Worm (Caenorhabditis elegans) whole organism, L2 larva: ENCODE measurements around the gene F41H10.5.
A peak's percentile ranks its signal among the peaks of the same experiment; 100 is the strongest.

ENCODE experiments used
- C34F6.9 ChIP-seq: fragments of 150-350 bp; optimal IDR thresholded peaks from 2 replicates; lab custom pipeline; 2014; ENCODE audit warnings: missing biosample characterization, missing genetic modification characterization
- F13H6.1 ChIP-seq: sonication (generic microtip); optimal IDR thresholded peaks from 2 replicates; lab custom pipeline; 2016; ENCODE audit warnings: missing genetic modification characterization, missing compliant biosample characterization
- R02D3.7 ChIP-seq: fragments of 150-350 bp; optimal IDR thresholded peaks from 2 replicates; lab custom pipeline; 2014; ENCODE audit warnings: missing biosample characterization, missing genetic modification characterization
- Y55F3AM.14 ChIP-seq: fragments of 200-800 bp; sonication (Bioruptor generic); optimal IDR thresholded peaks from 2 replicates; lab custom pipeline; 2018; ENCODE audit warnings: mild to moderate bottlenecking, missing genetic modification characterization, missing compliant biosample characterization
- ZK546.5 ChIP-seq: sonication (generic microtip); optimal IDR thresholded peaks from 2 replicates; lab custom pipeline; 2017; ENCODE audit warnings: missing biosample characterization, missing genetic modification characterization
- aly-2 ChIP-seq: fragments of 150-350 bp; optimal IDR thresholded peaks from 2 replicates; lab custom pipeline; 2014; ENCODE audit warnings: missing biosample characterization, missing genetic modification characterization
- ama-1 ChIP-seq: fragments of 150-350 bp; optimal IDR thresholded peaks from 2 replicates; lab custom pipeline; 2018; ENCODE audit warnings: inconsistent platforms
- blmp-1 ChIP-seq: sonication (generic microtip); optimal IDR thresholded peaks from 2 replicates; lab custom pipeline; 2017; ENCODE audit warnings: missing genetic modification characterization, mild to moderate bottlenecking, missing compliant biosample characterization, antibody characterized with exemption, moderate library complexity; ENCODE audit not compliant: insufficient read depth
- ceh-16 ChIP-seq: fragments of 150-350 bp; optimal IDR thresholded peaks from 2 replicates; lab custom pipeline; 2014; ENCODE audit warnings: missing biosample characterization, missing genetic modification characterization
- crh-2 ChIP-seq: sonication (generic microtip); optimal IDR thresholded peaks from 2 replicates; lab custom pipeline; 2017; ENCODE audit warnings: missing biosample characterization, missing genetic modification characterization
- dmd-4 ChIP-seq: sonication (generic microtip); optimal IDR thresholded peaks from 2 replicates; lab custom pipeline; 2017; ENCODE audit warnings: missing biosample characterization, missing genetic modification characterization
- egl-27 ChIP-seq: sonication (generic microtip); optimal IDR thresholded peaks from 3 replicates; lab custom pipeline; 2017; ENCODE audit warnings: missing biosample characterization, missing genetic modification reagents, missing genetic modification characterization
- elt-1 ChIP-seq: fragments of 150-350 bp; optimal IDR thresholded peaks from 2 replicates; lab custom pipeline; 2014; ENCODE audit warnings: missing biosample characterization, missing genetic modification characterization
- elt-3 ChIP-seq: sonication (generic microtip); optimal IDR thresholded peaks from 2 replicates; lab custom pipeline; 2017; ENCODE audit warnings: missing biosample characterization, missing genetic modification characterization
- fos-1 ChIP-seq: fragments of 150-350 bp; optimal IDR thresholded peaks from 2 replicates; lab custom pipeline; 2014; ENCODE audit warnings: missing biosample characterization, missing genetic modification characterization
- gmeb-1 ChIP-seq: fragments of 150-350 bp; optimal IDR thresholded peaks from 2 replicates; lab custom pipeline; 2014; ENCODE audit warnings: missing biosample characterization, missing genetic modification characterization
- lin-11 ChIP-seq: fragments of 150-350 bp; sonication (generic microtip); optimal IDR thresholded peaks from 2 replicates; lab custom pipeline; 2014; ENCODE audit warnings: missing biosample characterization, missing genetic modification characterization, inconsistent platforms, mixed read lengths
- lin-13 ChIP-seq: fragments of 150-350 bp; optimal IDR thresholded peaks from 2 replicates; lab custom pipeline; 2014; ENCODE audit warnings: missing biosample characterization, missing genetic modification reagents, missing genetic modification characterization
- lsy-2 ChIP-seq, 2 experiments: fragments of 150-350 bp in 1 of 2; sonication (generic microtip) in 1 of 2; optimal IDR thresholded peaks; 2 replicates each; lab custom pipeline; 2014 to 2017; ENCODE audit warnings: missing biosample characterization in 2 of 2, missing genetic modification characterization in 2 of 2
- mab-5 ChIP-seq: fragments of 150-350 bp; optimal IDR thresholded peaks from 2 replicates; lab custom pipeline; 2014; ENCODE audit warnings: missing biosample characterization, missing genetic modification characterization
- mdl-1 ChIP-seq, 2 experiments: fragments of 150-350 bp in 1 of 2; sonication (generic microtip) in 1 of 2; optimal IDR thresholded peaks; 2 replicates each; lab custom pipeline; 2017; ENCODE audit warnings: missing biosample characterization in 2 of 2, missing genetic modification characterization in 2 of 2
- nhr-10 ChIP-seq: sonication (generic microtip); optimal IDR thresholded peaks from 2 replicates; lab custom pipeline; 2017; ENCODE audit warnings: missing biosample characterization, missing genetic modification characterization
- nhr-11 ChIP-seq: fragments of 150-350 bp; optimal IDR thresholded peaks from 2 replicates; lab custom pipeline; 2014; ENCODE audit warnings: missing biosample characterization, missing genetic modification characterization
- nhr-129 ChIP-seq: fragments of 150-350 bp; optimal IDR thresholded peaks from 2 replicates; lab custom pipeline; 2014; ENCODE audit warnings: missing biosample characterization, missing genetic modification characterization
- nhr-21 ChIP-seq: fragments of 150-350 bp; optimal IDR thresholded peaks from 2 replicates; lab custom pipeline; 2014; ENCODE audit warnings: missing biosample characterization, missing genetic modification characterization
- nhr-23 ChIP-seq: fragments of 150-350 bp; optimal IDR thresholded peaks from 2 replicates; lab custom pipeline; 2014; ENCODE audit warnings: missing biosample characterization, missing genetic modification reagents, missing genetic modification characterization
- nhr-237 ChIP-seq: fragments of 150-350 bp; optimal IDR thresholded peaks from 2 replicates; lab custom pipeline; 2014; ENCODE audit warnings: missing biosample characterization, missing genetic modification characterization
- nhr-25 ChIP-seq: fragments of 150-350 bp; sonication (generic microtip); optimal IDR thresholded peaks from 3 replicates; lab custom pipeline; 2014; ENCODE audit warnings: missing biosample characterization, missing genetic modification characterization
- nhr-6 ChIP-seq: fragments of 150-350 bp; optimal IDR thresholded peaks from 2 replicates; lab custom pipeline; 2014; ENCODE audit warnings: missing biosample characterization, missing genetic modification characterization
- nhr-77 ChIP-seq: fragments of 150-350 bp; optimal IDR thresholded peaks from 2 replicates; lab custom pipeline; 2014; ENCODE audit warnings: missing biosample characterization, missing genetic modification characterization
- peb-1 ChIP-seq: fragments of 150-350 bp; optimal IDR thresholded peaks from 2 replicates; lab custom pipeline; 2014; ENCODE audit warnings: missing biosample characterization, missing genetic modification characterization
- sem-4 ChIP-seq: fragments of 150-350 bp; optimal IDR thresholded peaks from 2 replicates; lab custom pipeline; 2014; ENCODE audit warnings: missing biosample characterization, missing genetic modification reagents, missing genetic modification characterization
- skn-1 ChIP-seq: sonication (generic microtip); optimal IDR thresholded peaks from 2 replicates; lab custom pipeline; 2017; ENCODE audit warnings: missing biosample characterization, missing genetic modification characterization
- sma-3 ChIP-seq: sonication (generic microtip); optimal IDR thresholded peaks from 2 replicates; lab custom pipeline; 2016; ENCODE audit warnings: missing genetic modification reagents, missing genetic modification characterization, missing compliant biosample characterization
- sma-9 ChIP-seq, 2 experiments: fragments of 150-350 bp in 1 of 2; sonication (generic microtip) in 1 of 2; optimal IDR thresholded peaks; 2 replicates each; lab custom pipeline; 2014 to 2016; ENCODE audit warnings: missing genetic modification characterization in 2 of 2, mild to moderate bottlenecking in 1 of 2, missing biosample characterization in 1 of 2, missing compliant biosample characterization in 1 of 2, missing genetic modification reagents in 1 of 2, moderate library complexity in 1 of 2
- unc-39 ChIP-seq: fragments of 150-350 bp; optimal IDR thresholded peaks from 2 replicates; lab custom pipeline; 2014; ENCODE audit warnings: missing biosample characterization, missing genetic modification characterization
- unc-55 ChIP-seq: fragments of 150-350 bp; sonication (generic microtip); optimal IDR thresholded peaks from 3 replicates; lab custom pipeline; 2014; ENCODE audit warnings: missing biosample characterization, missing genetic modification reagents, missing genetic modification characterization
- zag-1 ChIP-seq: fragments of 150-350 bp; optimal IDR thresholded peaks from 2 replicates; lab custom pipeline; 2014; ENCODE audit warnings: missing biosample characterization, missing genetic modification characterization
- ztf-1 ChIP-seq: fragments of 200-800 bp; sonication (Bioruptor generic); conservative IDR thresholded peaks from 2 replicates; pipeline ENCODE4 v1.3.6; 2022; ENCODE audit warnings: missing genetic modification characterization, missing compliant biosample characterization
- ztf-11 ChIP-seq: sonication (generic microtip); optimal IDR thresholded peaks from 2 replicates; lab custom pipeline; 2017; ENCODE audit warnings: missing biosample characterization, missing genetic modification characterization
- ztf-4 ChIP-seq: fragments of 150-350 bp; optimal IDR thresholded peaks from 2 replicates; lab custom pipeline; 2014; ENCODE audit warnings: missing biosample characterization, missing genetic modification characterization

The F41H10.5 gene

ce11 chrIV:5364135-5364609 lies 3.5 kb downstream of the F41H10.5 start, which contains the start of the genes hda-6 and F41H10.4:
Gene hda-6, minus strand, starts transcription at chrIV:5364306.
Gene F41H10.4, plus strand, starts transcription at chrIV:5364559.
- TF ChIP-seq skn-1 (tag; lab: Kevin White, UChicago): no peak
- peak; percentile 69 for TF ChIP-seq F13H6.1 (tag; lab: Kevin White, UChicago)
- TF ChIP-seq nhr-21 (tag; lab: Kevin White, UChicago): peak; percentile 55
- TF ChIP-seq lin-13 (GFP tag; lab: Kevin White, UChicago): peak; percentile 59
- peak; percentile 47 for TF ChIP-seq mab-5 (tag; lab: Kevin White, UChicago)
- TF ChIP-seq nhr-129 (tag; lab: Kevin White, UChicago): peak; percentile 76
- TF ChIP-seq elt-3 (tag; lab: Kevin White, UChicago): no peak
- peak in 1 of 2 experiments; percentile 29 for TF ChIP-seq mdl-1 (tag; optimal IDR thresholded peaks at IDR 0.05; lab: Kevin White, UChicago)
- TF ChIP-seq gmeb-1 (tag; lab: Kevin White, UChicago): peak; percentile 80
- peak; percentile 86 for TF ChIP-seq C34F6.9
- no peak for TF ChIP-seq Y55F3AM.14 (GFP tag; lab: Kevin White, UChicago)
- no peak for TF ChIP-seq nhr-237
- TF ChIP-seq sma-3 (GFP tag; lab: Kevin White, UChicago): peak; percentile 64
- peak; percentile 87 for TF ChIP-seq nhr-25 (tag; lab: Kevin White, UChicago)
- TF ChIP-seq sem-4 (tag; lab: Kevin White, UChicago): peak; percentile 37
- TF ChIP-seq sma-9 (GFP tag; optimal IDR thresholded peaks at IDR 0.05; lab: Kevin White, UChicago): peak; percentile 83
- TF ChIP-seq sma-9 (tag; optimal IDR thresholded peaks at IDR 0.05; lab: Kevin White, UChicago): no peak
- peak; percentile 66 for TF ChIP-seq nhr-6 (tag; lab: Kevin White, UChicago)
- TF ChIP-seq crh-2 (tag; lab: Kevin White, UChicago): peak; percentile 72
- TF ChIP-seq lin-11: peak; percentile 14
- peak; percentile 70 to 91 for TF ChIP-seq lsy-2 (tag; optimal IDR thresholded peaks at IDR 0.05; lab: Kevin White, UChicago)
- no peak for TF ChIP-seq ama-1 (lab: Kevin White, UChicago)
- no peak for TF ChIP-seq nhr-11
- TF ChIP-seq R02D3.7 (tag; lab: Kevin White, UChicago): peak; percentile 13
- TF ChIP-seq fos-1 (tag; lab: Kevin White, UChicago): peak; percentile 54
- peak; percentile 24 for TF ChIP-seq egl-27
- peak; percentile 75 for TF ChIP-seq unc-55 (GFP tag; lab: Kevin White, UChicago)
- TF ChIP-seq, all 48 proteins: peak for 20

- TF ChIP-seq ama-1 (lab: Kevin White, UChicago): no peak
- no peak for TF ChIP-seq lin-13 (GFP tag; lab: Kevin White, UChicago)
- TF ChIP-seq gmeb-1 (tag; lab: Kevin White, UChicago): no peak
- TF ChIP-seq, all 48 proteins: peak for 0
Observed at ce11 chrIV:5366567-5366966, 5.9 kb downstream of the F41H10.5 start, which contains the start of gene sand-1. Gene sand-1, plus strand, starts transcription at chrIV:5366867.

- TF ChIP-seq sma-3 (GFP tag; lab: Kevin White, UChicago) (no peak), nhr-21 (tag; lab: Kevin White, UChicago) (no peak), nhr-10 (tag; lab: Kevin White, UChicago) (no peak), blmp-1 (tag; lab: Kevin White, UChicago) (no peak), nhr-237 (no peak), R02D3.7 (tag; lab: Kevin White, UChicago) (no peak), unc-55 (GFP tag; lab: Kevin White, UChicago) (no peak), crh-2 (tag; lab: Kevin White, UChicago) (no peak)
- TF ChIP-seq, all 48 proteins: peak for 0
Observed at ce11 chrIV:5367899-5368298, 7.2 kb downstream of the F41H10.5 start.

- no peak for TF ChIP-seq nhr-77 (tag; lab: Kevin White, UChicago)
- TF ChIP-seq Y55F3AM.14 (GFP tag; lab: Kevin White, UChicago): no peak
- TF ChIP-seq ceh-16 (tag; lab: Kevin White, UChicago): no peak
- TF ChIP-seq nhr-23 (tag; lab: Kevin White, UChicago): no peak
- no peak for TF ChIP-seq aly-2 (tag; lab: Kevin White, UChicago)
- TF ChIP-seq ztf-11 (tag; lab: Kevin White, UChicago): no peak
- TF ChIP-seq lin-13 (GFP tag; lab: Kevin White, UChicago): no peak
- TF ChIP-seq unc-39: no peak
- TF ChIP-seq unc-55 (GFP tag; lab: Kevin White, UChicago): peak; percentile 52
- TF ChIP-seq lsy-2 (tag; optimal IDR thresholded peaks at IDR 0.05; lab: Kevin White, UChicago): peak in 1 of 2 experiments; percentile 45
- TF ChIP-seq mdl-1 (tag; optimal IDR thresholded peaks at IDR 0.05; lab: Kevin White, UChicago): no peak
- no peak for TF ChIP-seq fos-1 (tag; lab: Kevin White, UChicago)
- TF ChIP-seq nhr-21 (tag; lab: Kevin White, UChicago): no peak
- TF ChIP-seq skn-1 (tag; lab: Kevin White, UChicago): no peak
- TF ChIP-seq ztf-1 (GFP tag; lab: Robert Waterston, UW): no peak
- TF ChIP-seq nhr-6 (tag; lab: Kevin White, UChicago): no peak
- no peak for TF ChIP-seq elt-3 (tag; lab: Kevin White, UChicago)
- no peak for TF ChIP-seq peb-1 (tag; lab: Kevin White, UChicago)
- TF ChIP-seq sma-9 (GFP tag; optimal IDR thresholded peaks at IDR 0.05; lab: Kevin White, UChicago): peak; percentile 11
- TF ChIP-seq sma-9 (tag; optimal IDR thresholded peaks at IDR 0.05; lab: Kevin White, UChicago): no peak
- no peak for TF ChIP-seq ZK546.5
- no peak for TF ChIP-seq ama-1 (lab: Kevin White, UChicago)
- no peak for TF ChIP-seq ztf-4
- no peak for TF ChIP-seq dmd-4 (tag; lab: Kevin White, UChicago)
- no peak for TF ChIP-seq egl-27
- no peak for TF ChIP-seq mab-5 (tag; lab: Kevin White, UChicago)
- TF ChIP-seq zag-1 (tag; lab: Kevin White, UChicago): no peak
- peak; percentile 34 for TF ChIP-seq crh-2 (tag; lab: Kevin White, UChicago)
- TF ChIP-seq nhr-11: no peak
- TF ChIP-seq blmp-1 (tag; lab: Kevin White, UChicago): no peak
- TF ChIP-seq elt-1 (tag; lab: Kevin White, UChicago): no peak
- TF ChIP-seq nhr-10 (tag; lab: Kevin White, UChicago): no peak
- no peak for TF ChIP-seq nhr-237
- peak; percentile 50 for TF ChIP-seq nhr-129 (tag; lab: Kevin White, UChicago)
Observed at ce11 chrIV:5368860-5369259, 8.2 kb downstream of the F41H10.5 start.
